Worm (Caenorhabditis elegans) whole organism, young adult: Measurements from ENCODE around the gene F43G6.10.

Experiments used
- C17E4.6 ChIP-seq: fragments of 200-800 bp; sonication (Bioruptor generic); IDR thresholded peaks from 2 replicates; pipeline ENCODE4 v1.3.6; 2022; ENCODE audit warnings: missing genetic modification reagents, missing genetic modification characterization, missing compliant biosample characterization
- D2030.7 ChIP-seq: fragments of 200-800 bp; sonication (Bioruptor generic); IDR thresholded peaks from 2 replicates; pipeline ENCODE4 v1.3.6; 2022; ENCODE audit warnings: missing genetic modification reagents, missing genetic modification characterization, missing compliant biosample characterization
- F37B4.10 ChIP-seq: fragments of 200-800 bp; sonication (Bioruptor generic); IDR thresholded peaks from 2 replicates; pipeline ENCODE4 v1.3.6; 2022; ENCODE audit warnings: missing genetic modification characterization, missing compliant biosample characterization
- F39B2.1 ChIP-seq: fragments of 200-800 bp; sonication (Bioruptor generic); IDR thresholded peaks from 2 replicates; pipeline ENCODE4 v1.3.6; 2022; ENCODE audit warnings: missing genetic modification reagents, missing genetic modification characterization, missing compliant biosample characterization
- F55B11.4 ChIP-seq: sonication (generic microtip); optimal IDR thresholded peaks from 2 replicates; lab custom pipeline; 2016; ENCODE audit warnings: missing compliant biosample characterization, missing genetic modification characterization, borderline replicate concordance; ENCODE audit not compliant: insufficient read depth
- F57A8.1 ChIP-seq: fragments of 200-800 bp; sonication (Bioruptor generic); optimal IDR thresholded peaks from 2 replicates; lab custom pipeline; 2018; ENCODE audit warnings: mild to moderate bottlenecking, missing genetic modification characterization, moderate library complexity, missing compliant biosample characterization
- T07F8.4 ChIP-seq: sonication (generic microtip); optimal IDR thresholded peaks from 2 replicates; lab custom pipeline; 2016; ENCODE audit warnings: mild to moderate bottlenecking, missing genetic modification characterization, moderate library complexity, missing compliant biosample characterization
- Y67H2A.10 ChIP-seq: fragments of 200-800 bp; sonication (Bioruptor generic); conservative IDR thresholded peaks from 2 replicates; pipeline ENCODE4 v1.3.6; 2022; ENCODE audit warnings: missing genetic modification reagents, missing genetic modification characterization, missing compliant biosample characterization
- ZK185.1 ChIP-seq: sonication (generic microtip); optimal IDR thresholded peaks from 2 replicates; lab custom pipeline; 2016; ENCODE audit warnings: mild to moderate bottlenecking, missing genetic modification characterization, missing compliant biosample characterization; ENCODE audit not compliant: poor library complexity, severe bottlenecking
- akir-1 ChIP-seq: fragments of 200-800 bp; sonication (Bioruptor generic); optimal IDR thresholded peaks from 2 replicates; lab custom pipeline; 2018; ENCODE audit warnings: mild to moderate bottlenecking, missing genetic modification characterization, moderate library complexity, missing compliant biosample characterization
- attf-6 ChIP-seq: fragments of 200-800 bp; sonication (Bioruptor generic); IDR thresholded peaks from 2 replicates; pipeline ENCODE4 v1.3.6; 2022; ENCODE audit warnings: missing genetic modification reagents, missing genetic modification characterization, missing compliant biosample characterization
- bed-2 ChIP-seq: fragments of 200-800 bp; sonication (Bioruptor generic); IDR thresholded peaks from 2 replicates; pipeline ENCODE4 v1.3.6; 2022; ENCODE audit warnings: missing genetic modification reagents, missing genetic modification characterization, missing compliant biosample characterization
- ccch-3 ChIP-seq: fragments of 200-800 bp; sonication (Bioruptor generic); optimal IDR thresholded peaks from 2 replicates; lab custom pipeline; 2018; ENCODE audit warnings: mild to moderate bottlenecking, missing genetic modification characterization, missing compliant biosample characterization
- ceh-27 ChIP-seq: fragments of 200-800 bp; sonication (Bioruptor generic); optimal IDR thresholded peaks from 2 replicates; lab custom pipeline; 2018; ENCODE audit warnings: mild to moderate bottlenecking, missing genetic modification characterization, moderate library complexity, missing compliant biosample characterization
- ceh-40 ChIP-seq: fragments of 200-800 bp; sonication (Bioruptor generic); IDR thresholded peaks from 2 replicates; pipeline ENCODE4 v1.3.6; 2022; ENCODE audit warnings: missing genetic modification characterization, missing compliant biosample characterization
- dox-1 ChIP-seq: fragments of 200-800 bp; sonication (Bioruptor generic); IDR thresholded peaks from 2 replicates; pipeline ENCODE4 v1.3.6; 2022; ENCODE audit warnings: missing genetic modification reagents, missing genetic modification characterization, missing compliant biosample characterization
- dpl-1 ChIP-seq: fragments of 150-350 bp; optimal IDR thresholded peaks from 2 replicates; lab custom pipeline; 2014; ENCODE audit warnings: missing biosample characterization, missing genetic modification reagents, missing genetic modification characterization
- egl-18 ChIP-seq: fragments of 200-800 bp; sonication (Bioruptor generic); IDR thresholded peaks from 2 replicates; pipeline ENCODE4 v1.3.6; 2022; ENCODE audit warnings: missing genetic modification reagents, missing genetic modification characterization, missing compliant biosample characterization
- ekl-4 ChIP-seq: fragments of 200-800 bp; sonication (Bioruptor generic); IDR thresholded peaks from 2 replicates; pipeline ENCODE4 v1.3.6; 2022; ENCODE audit warnings: missing genetic modification reagents, missing genetic modification characterization, missing compliant biosample characterization
- ets-4 ChIP-seq: fragments of 200-800 bp; sonication (Bioruptor generic); optimal IDR thresholded peaks from 2 replicates; lab custom pipeline; 2018; ENCODE audit warnings: mild to moderate bottlenecking, missing genetic modification characterization, missing compliant biosample characterization
- gei-17 ChIP-seq: fragments of 200-800 bp; sonication (Bioruptor generic); optimal IDR thresholded peaks from 2 replicates; lab custom pipeline; 2018; ENCODE audit warnings: mild to moderate bottlenecking, missing genetic modification characterization, missing compliant biosample characterization
- hmg-1.2 ChIP-seq: fragments of 200-800 bp; sonication (Bioruptor generic); IDR thresholded peaks from 2 replicates; pipeline ENCODE4 v1.3.6; 2022; ENCODE audit warnings: missing genetic modification reagents, missing genetic modification characterization, missing compliant biosample characterization
- lin-35 ChIP-seq, 3 experiments: fragments of 150-350 bp in 2 of 3; sonication (generic microtip) in 1 of 3; optimal IDR thresholded peaks; 2 replicates each; lab custom pipeline; 2014 to 2018; ENCODE audit warnings: missing biosample characterization in 3 of 3, missing genetic modification characterization in 3 of 3, missing genetic modification reagents in 3 of 3
- madf-8 ChIP-seq: fragments of 200-800 bp; sonication (Bioruptor generic); conservative IDR thresholded peaks from 2 replicates; pipeline ENCODE4 v1.3.6; 2022; ENCODE audit warnings: missing genetic modification reagents, missing genetic modification characterization, missing compliant biosample characterization
- mcd-1 ChIP-seq: fragments of 200-800 bp; sonication (Bioruptor generic); IDR thresholded peaks from 2 replicates; pipeline ENCODE4 v1.3.6; 2022; ENCODE audit warnings: missing genetic modification reagents, missing genetic modification characterization, missing compliant biosample characterization
- mel-28 ChIP-seq: sonication (generic microtip); optimal IDR thresholded peaks from 2 replicates; lab custom pipeline; 2016; ENCODE audit warnings: borderline replicate concordance, mild to moderate bottlenecking, missing genetic modification characterization, missing compliant biosample characterization
- nfyb-1 ChIP-seq: fragments of 200-800 bp; sonication (Bioruptor generic); IDR thresholded peaks from 2 replicates; pipeline ENCODE4 v1.3.6; 2022; ENCODE audit warnings: missing genetic modification reagents, missing genetic modification characterization, missing compliant biosample characterization
- nhr-179 ChIP-seq: sonication (generic microtip); optimal IDR thresholded peaks from 2 replicates; lab custom pipeline; 2016; ENCODE audit warnings: mild to moderate bottlenecking, missing genetic modification characterization, missing compliant biosample characterization
- pbrm-1 ChIP-seq: fragments of 200-800 bp; sonication (Bioruptor generic); IDR thresholded peaks from 2 replicates; pipeline ENCODE4 v1.3.6; 2022; ENCODE audit warnings: missing genetic modification reagents, missing genetic modification characterization, missing compliant biosample characterization
- repo-1 ChIP-seq: sonication (generic microtip); optimal IDR thresholded peaks from 2 replicates; lab custom pipeline; 2017; ENCODE audit warnings: mild to moderate bottlenecking, missing genetic modification characterization, missing compliant biosample characterization
- sdz-38 ChIP-seq: sonication (generic microtip); optimal IDR thresholded peaks from 2 replicates; lab custom pipeline; 2016; ENCODE audit warnings: missing genotype, missing genetic modification characterization, missing compliant biosample characterization
- snpc-1.1 ChIP-seq: sonication (generic microtip); optimal IDR thresholded peaks from 2 replicates; lab custom pipeline; 2017; ENCODE audit warnings: missing genetic modification characterization, mild to moderate bottlenecking, missing compliant biosample characterization, antibody characterized with exemption, moderate library complexity, missing genotype, missing genetic modification reagents; ENCODE audit not compliant: insufficient read depth
- snpc-1.3 ChIP-seq: sonication (generic microtip); optimal IDR thresholded peaks from 2 replicates; lab custom pipeline; 2017; ENCODE audit warnings: missing genetic modification characterization, mild to moderate bottlenecking, missing compliant biosample characterization, antibody characterized with exemption, moderate library complexity, missing genotype, missing genetic modification reagents; ENCODE audit not compliant: insufficient read depth
- snpc-4 ChIP-seq, 5 experiments: fragments of 150-350 bp in 1 of 5; sonication (generic microtip) in 4 of 5; optimal IDR thresholded peaks; 2 replicates each; lab custom pipeline; 2014 to 2018; ENCODE audit warnings: missing genetic modification characterization in 5 of 5, missing biosample characterization in 3 of 5, antibody characterized with exemption in 2 of 5, mild to moderate bottlenecking in 2 of 5, missing compliant biosample characterization in 2 of 5, missing genotype in 2 of 5, moderate library complexity in 2 of 5, missing genetic modification reagents in 1 of 5
- tbx-9 ChIP-seq: sonication (generic microtip); optimal IDR thresholded peaks from 2 replicates; lab custom pipeline; 2016; ENCODE audit warnings: borderline replicate concordance, missing genetic modification characterization, inconsistent platforms, missing compliant biosample characterization
- unc-62 ChIP-seq: fragments of 150-350 bp; optimal IDR thresholded peaks from 2 replicates; lab custom pipeline; 2014; ENCODE audit warnings: missing biosample characterization, missing genetic modification reagents, missing genetic modification characterization
- xnd-1 ChIP-seq: sonication (generic microtip); optimal IDR thresholded peaks from 2 replicates; lab custom pipeline; 2016; ENCODE audit warnings: missing genotype, missing genetic modification reagents, missing genetic modification characterization, missing compliant biosample characterization
- zfh-2 ChIP-seq: fragments of 200-800 bp; sonication (Bioruptor generic); conservative IDR thresholded peaks from 2 replicates; pipeline ENCODE4 v1.3.6; 2022; ENCODE audit warnings: missing genetic modification reagents, missing genetic modification characterization, missing compliant biosample characterization
- ztf-18 ChIP-seq: sonication (generic microtip); optimal IDR thresholded peaks from 2 replicates; lab custom pipeline; 2016; ENCODE audit warnings: missing genotype, mild to moderate bottlenecking, missing genetic modification characterization, missing compliant biosample characterization
- ztf-28 ChIP-seq: fragments of 200-800 bp; sonication (Bioruptor generic); IDR thresholded peaks from 2 replicates; pipeline ENCODE4 v1.3.6; 2022; ENCODE audit warnings: missing genetic modification reagents, missing genetic modification characterization, missing compliant biosample characterization

The F43G6.10 gene

ce11 chrII:11816014-11816413 lies 6.9 kb downstream of the F43G6.10 start (continued):
- TF ChIP-seq snpc-4 (GFP tag; optimal IDR thresholded peaks at IDR 0.05; lab: Kevin White, UChicago) (no peak), snpc-4 (tag; optimal IDR thresholded peaks at IDR 0.05; lab: Kevin White, UChicago) (no peak), T07F8.4 (no peak), madf-8 (GFP tag; lab: Robert Waterston, UW) (no peak), nhr-179 (tag; lab: Kevin White, UChicago) (no peak), F37B4.10 (GFP tag; lab: Robert Waterston, UW) (no peak)

DNA sequence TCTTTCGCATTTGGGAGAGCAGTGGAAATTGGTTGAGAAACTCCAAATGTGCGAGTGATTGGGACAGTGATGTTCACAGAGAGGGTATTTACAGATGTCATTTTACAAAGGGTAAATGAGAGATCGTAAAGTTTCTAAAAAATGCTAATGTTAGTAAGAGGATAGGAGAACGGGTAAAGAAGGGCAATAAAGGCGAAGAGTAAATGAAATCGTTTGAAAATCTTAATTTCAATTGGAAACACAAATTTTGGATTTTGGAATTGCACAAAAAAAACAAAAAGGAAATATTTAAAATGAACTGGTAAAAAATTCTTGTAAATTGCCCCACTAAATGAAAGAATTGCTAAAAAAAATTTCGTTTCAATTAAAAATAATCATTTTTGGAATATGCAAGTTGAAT lies 7.3 kb downstream of the F43G6.10 start, which contains the start of gene pap-3:
Gene pap-3, minus strand, starts transcription at position 101 of the 400 bp plus-strand sequence.
- TF ChIP-seq ceh-40 (GFP tag; lab: Robert Waterston, UW) (no peak), dox-1 (GFP tag; lab: Robert Waterston, UW) (no peak), ceh-27 (GFP tag; lab: Kevin White, UChicago) (no peak), gei-17 (no peak), ccch-3 (no peak), ztf-18 (tag; lab: Kevin White, UChicago) (no peak), Y67H2A.10 (GFP tag; lab: Robert Waterston, UW) (no peak), snpc-1.3 (tag; lab: Kevin White, UChicago) (no peak), mel-28 (tag; lab: Kevin White, UChicago) (no peak), snpc-1.1 (tag; lab: Kevin White, UChicago) (no peak), ets-4 (no peak)

ce11 chrII:11819824-11820223 lies 10.7 kb downstream of the F43G6.10 start, which contains the start of gene Y6D1A.2:
TSS of gene Y6D1A.2 (minus strand) at chrII:11819924.
- TF ChIP-seq attf-6 (GFP tag; lab: Robert Waterston, UW) (no peak), ZK185.1 (tag; lab: Kevin White, UChicago) (no peak), tbx-9 (tag; lab: Kevin White, UChicago) (no peak)

DNA sequence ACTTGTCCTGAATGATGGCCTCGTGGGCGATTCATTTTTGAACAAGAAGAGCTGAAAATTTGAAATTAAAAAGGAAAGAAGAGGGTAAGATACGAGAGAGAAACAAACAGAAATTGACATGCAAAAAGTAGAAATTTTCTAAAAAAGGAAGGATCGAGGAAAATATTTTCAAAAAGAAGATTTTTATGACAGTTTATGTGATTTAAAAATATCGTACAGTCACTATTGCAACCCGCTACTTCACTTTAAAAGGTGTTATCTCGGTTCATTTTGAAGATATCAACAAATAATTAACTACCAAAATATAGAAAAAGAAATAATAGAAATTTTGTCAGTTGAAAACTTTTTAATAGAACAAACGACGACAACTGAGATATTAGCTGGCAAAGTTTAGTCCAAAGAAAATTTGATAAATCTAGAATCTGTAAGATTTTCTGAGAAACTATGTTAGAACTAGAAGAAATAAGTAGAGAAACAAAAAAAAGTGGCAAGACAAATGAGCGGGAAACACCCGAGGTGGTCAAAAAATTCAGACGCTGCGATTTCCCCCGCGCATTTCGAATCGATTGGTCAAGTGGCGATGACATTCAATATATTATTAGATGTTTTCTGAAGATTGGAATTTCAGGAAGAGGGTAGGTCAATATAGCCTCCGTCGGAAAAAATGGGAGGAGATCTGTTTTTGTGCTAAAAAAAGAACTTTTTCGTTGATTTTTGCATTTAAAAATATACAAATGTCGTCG lies 14.6 kb downstream of the F43G6.10 start, which contains the start of gene Y6D1A.1:
Gene Y6D1A.1, minus strand, starts transcription at position 51 of the 743 bp plus-strand sequence.
- TF ChIP-seq bed-2 = no peak
- no peak for TF ChIP-seq unc-62 (GFP tag; lab: Kevin White, UChicago)
- no peak for TF ChIP-seq repo-1 (tag; lab: Kevin White, UChicago)
- TF ChIP-seq mcd-1 = no peak
- peak; percentile 43 for TF ChIP-seq dpl-1 (GFP tag; lab: Kevin White, UChicago)
- TF ChIP-seq ekl-4 (GFP tag; lab: Robert Waterston, UW) = 0 out of 2 replicates have a peak, but pooled peaks have one; percentile 33
- TF ChIP-seq snpc-4 (GFP tag; optimal IDR thresholded peaks at IDR 0.05; lab: Kevin White, UChicago) = no peak
- no peak for TF ChIP-seq snpc-4 (tag; optimal IDR thresholded peaks at IDR 0.05; lab: Kevin White, UChicago)
- no peak for TF ChIP-seq pbrm-1
- no peak for TF ChIP-seq C17E4.6 (GFP tag; lab: Robert Waterston, UW)
- peak; percentile 28; the same call in 1 of the 2 replicates for TF ChIP-seq hmg-1.2 (GFP tag; lab: Robert Waterston, UW)
- no peak for TF ChIP-seq akir-1 (GFP tag; lab: Kevin White, UChicago)
- no peak for TF ChIP-seq egl-18 (GFP tag; lab: Robert Waterston, UW)
- no peak for TF ChIP-seq zfh-2
- no peak for TF ChIP-seq F39B2.1
- peak; percentile 59 for TF ChIP-seq xnd-1 (tag; lab: Kevin White, UChicago)
- no peak for TF ChIP-seq sdz-38 (tag; lab: Kevin White, UChicago)
- no peak for TF ChIP-seq nfyb-1 (GFP tag; lab: Robert Waterston, UW)
- no peak for TF ChIP-seq T07F8.4
- TF ChIP-seq ztf-28 (GFP tag; lab: Robert Waterston, UW) = no peak
- TF ChIP-seq ceh-27 (GFP tag; lab: Kevin White, UChicago) = no peak
- TF ChIP-seq D2030.7 (GFP tag; lab: Robert Waterston, UW) = peak; percentile 50; the same call in 1 of the 2 replicates
- TF ChIP-seq tbx-9 (tag; lab: Kevin White, UChicago) = no peak
- peak; percentile 17; the same call in 1 of the 2 replicates for TF ChIP-seq dox-1 (GFP tag; lab: Robert Waterston, UW)
- no peak for TF ChIP-seq F55B11.4 (tag; lab: Kevin White, UChicago)
- no peak for TF ChIP-seq F57A8.1 (GFP tag; lab: Kevin White, UChicago)
- peak in 1 of 3 experiments; percentile 4 for TF ChIP-seq lin-35 (GFP tag; optimal IDR thresholded peaks at IDR 0.05; lab: Kevin White, UChicago)
